Worm (Caenorhabditis elegans) whole organism, L4 larva: ENCODE measurements around the gene B0334.20.

Experiments used
- F49E8.2 ChIP-seq: sonication (generic microtip); optimal IDR thresholded peaks from 2 replicates; lab custom pipeline; 2016; ENCODE audit warnings: missing compliant biosample characterization, mild to moderate bottlenecking, missing genetic modification characterization, borderline replicate concordance
- Y48G9A.11 ChIP-seq: fragments of 200-800 bp; sonication (Bioruptor generic); IDR thresholded peaks from 2 replicates; pipeline ENCODE4 v1.3.6; 2022; ENCODE audit warnings: missing genetic modification reagents, missing genetic modification characterization, missing compliant biosample characterization
- Y5F2A.4 ChIP-seq: fragments of 200-800 bp; sonication (Bioruptor generic); optimal IDR thresholded peaks from 2 replicates; lab custom pipeline; 2018; ENCODE audit warnings: mild to moderate bottlenecking, missing genetic modification characterization, missing compliant biosample characterization
- Y75B8A.6 ChIP-seq: fragments of 200-800 bp; sonication (Bioruptor generic); IDR thresholded peaks from 2 replicates; pipeline ENCODE4 v1.3.6; 2022; ENCODE audit warnings: missing genetic modification reagents, missing genetic modification characterization, missing compliant biosample characterization
- ZK337.2 ChIP-seq: fragments of 200-800 bp; sonication (Bioruptor generic); IDR thresholded peaks from 2 replicates; pipeline ENCODE4 v1.3.6; 2022; ENCODE audit warnings: missing genetic modification reagents, missing genetic modification characterization, missing compliant biosample characterization
- aha-1 ChIP-seq: fragments of 150-350 bp; peaks from one replicate; lab custom pipeline; 2014; ENCODE audit warnings: missing biosample characterization, missing genetic modification characterization
- arid-1 ChIP-seq: fragments of 200-800 bp; sonication (Bioruptor generic); conservative IDR thresholded peaks from 2 replicates; pipeline ENCODE4 v1.3.6; 2022; ENCODE audit warnings: missing genetic modification reagents, missing genetic modification characterization, missing compliant biosample characterization
- ceh-32 ChIP-seq: sonication (generic microtip); optimal IDR thresholded peaks from 2 replicates; lab custom pipeline; 2016; ENCODE audit warnings: mild to moderate bottlenecking, missing genetic modification characterization, missing compliant biosample characterization; ENCODE audit not compliant: poor library complexity
- daf-12 ChIP-seq: fragments of 150-350 bp; optimal IDR thresholded peaks from 2 replicates; lab custom pipeline; 2014; ENCODE audit warnings: missing biosample characterization, missing genetic modification reagents, missing genetic modification characterization
- daf-8 ChIP-seq: fragments of 200-800 bp; sonication (Bioruptor generic); IDR thresholded peaks from 2 replicates; pipeline ENCODE4 v1.3.6; 2022; ENCODE audit warnings: missing genetic modification characterization, missing compliant biosample characterization
- dmd-6 ChIP-seq: fragments of 200-800 bp; sonication (Bioruptor generic); IDR thresholded peaks from 2 replicates; pipeline ENCODE4 v1.3.6; 2022; ENCODE audit warnings: missing genetic modification reagents, missing genetic modification characterization, missing compliant biosample characterization
- dmd-8 ChIP-seq: fragments of 200-800 bp; sonication (Bioruptor generic); IDR thresholded peaks from 2 replicates; pipeline ENCODE4 v1.3.6; 2022; ENCODE audit warnings: missing genetic modification characterization, missing compliant biosample characterization
- fos-1 ChIP-seq: fragments of 150-350 bp; optimal IDR thresholded peaks from 2 replicates; lab custom pipeline; 2014; ENCODE audit warnings: missing biosample characterization, missing genetic modification characterization
- hif-1 ChIP-seq, 2 experiments: sonication (generic microtip); optimal IDR thresholded peaks; 2 replicates each; lab custom pipeline; 2016 to 2017; ENCODE audit warnings: missing compliant biosample characterization in 2 of 2, missing genetic modification characterization in 2 of 2, missing genetic modification reagents in 2 of 2, missing genotype in 2 of 2, mild to moderate bottlenecking in 1 of 2
- hlh-11 ChIP-seq: fragments of 200-800 bp; sonication (Bioruptor generic); optimal IDR thresholded peaks from 2 replicates; lab custom pipeline; 2018; ENCODE audit warnings: mild to moderate bottlenecking, missing genetic modification characterization, missing compliant biosample characterization
- lim-7 ChIP-seq: fragments of 200-800 bp; sonication (Bioruptor generic); IDR thresholded peaks from 2 replicates; pipeline ENCODE4 v1.3.6; 2022; ENCODE audit warnings: missing genetic modification characterization, missing compliant biosample characterization
- lin-13 ChIP-seq: fragments of 150-350 bp; optimal IDR thresholded peaks from 2 replicates; lab custom pipeline; 2014; ENCODE audit warnings: missing biosample characterization, missing genetic modification reagents, missing genetic modification characterization
- lir-3 ChIP-seq: sonication (generic microtip); optimal IDR thresholded peaks from 2 replicates; lab custom pipeline; 2016; ENCODE audit warnings: mild to moderate bottlenecking, missing genetic modification characterization, missing compliant biosample characterization
- lsy-2 ChIP-seq, 2 experiments: fragments of 150-350 bp in 1 of 2; sonication (generic microtip) in 1 of 2; optimal IDR thresholded peaks; 2 replicates each; lab custom pipeline; 2014 to 2017; ENCODE audit warnings: missing biosample characterization in 2 of 2, missing genetic modification characterization in 2 of 2
- madf-9 ChIP-seq: fragments of 200-800 bp; sonication (Bioruptor generic); conservative IDR thresholded peaks from 2 replicates; pipeline ENCODE4 v1.3.6; 2022; ENCODE audit warnings: missing genetic modification reagents, missing genetic modification characterization, missing compliant biosample characterization
- mdt-29 ChIP-seq: fragments of 200-800 bp; sonication (Bioruptor generic); IDR thresholded peaks from 2 replicates; pipeline ENCODE4 v1.3.6; 2022; ENCODE audit warnings: missing genetic modification reagents, missing genetic modification characterization, missing compliant biosample characterization
- mes-2 ChIP-seq: sonication (generic microtip); optimal IDR thresholded peaks from 2 replicates; lab custom pipeline; 2016; ENCODE audit warnings: missing genotype, mild to moderate bottlenecking, missing genetic modification characterization, missing compliant biosample characterization; ENCODE audit not compliant: poor library complexity, severe bottlenecking
- mxl-2 ChIP-seq: fragments of 200-800 bp; sonication (Bioruptor generic); conservative IDR thresholded peaks from 2 replicates; pipeline ENCODE4 v1.3.6; 2022; ENCODE audit warnings: missing genetic modification reagents, missing genetic modification characterization, missing compliant biosample characterization
- mxl-3 ChIP-seq: fragments of 200-800 bp; sonication (Bioruptor generic); optimal IDR thresholded peaks from 2 replicates; lab custom pipeline; 2018; ENCODE audit warnings: mild to moderate bottlenecking, missing genetic modification characterization, missing compliant biosample characterization
- nhr-102 ChIP-seq: sonication (generic microtip); optimal IDR thresholded peaks from 2 replicates; lab custom pipeline; 2016; ENCODE audit warnings: mild to moderate bottlenecking, missing genetic modification characterization, moderate library complexity, missing compliant biosample characterization
- nhr-111 ChIP-seq: fragments of 200-800 bp; sonication (Bioruptor generic); optimal IDR thresholded peaks from 2 replicates; lab custom pipeline; 2018; ENCODE audit warnings: mild to moderate bottlenecking, missing genetic modification characterization, missing compliant biosample characterization
- nhr-25 ChIP-seq: sonication (generic microtip); optimal IDR thresholded peaks from 2 replicates; lab custom pipeline; 2017; ENCODE audit warnings: missing genetic modification characterization, mild to moderate bottlenecking, missing compliant biosample characterization, antibody characterized with exemption, moderate library complexity, borderline replicate concordance; ENCODE audit not compliant: insufficient read depth
- nhr-42 ChIP-seq: fragments of 200-800 bp; sonication (Bioruptor generic); IDR thresholded peaks from 2 replicates; pipeline ENCODE4 v1.3.6; 2022; ENCODE audit warnings: missing genetic modification characterization, missing compliant biosample characterization
- nhr-48 ChIP-seq: sonication (generic microtip); optimal IDR thresholded peaks from 2 replicates; lab custom pipeline; 2016; ENCODE audit warnings: mild to moderate bottlenecking, missing genetic modification characterization, missing compliant biosample characterization
- nhr-76 ChIP-seq: fragments of 150-350 bp; optimal IDR thresholded peaks from 2 replicates; lab custom pipeline; 2014; ENCODE audit warnings: missing biosample characterization, missing genetic modification characterization
- nhr-77 ChIP-seq: fragments of 150-350 bp; optimal IDR thresholded peaks from 2 replicates; lab custom pipeline; 2014; ENCODE audit warnings: missing biosample characterization, missing genetic modification characterization
- pqm-1 ChIP-seq: sonication (generic microtip); optimal IDR thresholded peaks from 2 replicates; lab custom pipeline; 2017; ENCODE audit warnings: missing biosample characterization, missing genetic modification characterization
- saeg-2 ChIP-seq: fragments of 200-800 bp; sonication (Bioruptor generic); IDR thresholded peaks from 2 replicates; pipeline ENCODE4 v1.3.6; 2022; ENCODE audit warnings: missing genetic modification reagents, missing genetic modification characterization, missing compliant biosample characterization
- snpc-4 ChIP-seq: fragments of 150-350 bp; optimal IDR thresholded peaks from 2 replicates; lab custom pipeline; 2014; ENCODE audit warnings: missing biosample characterization, missing genetic modification characterization
- tag-97 ChIP-seq: fragments of 200-800 bp; sonication (Bioruptor generic); IDR thresholded peaks from 2 replicates; pipeline ENCODE4 v1.3.6; 2022; ENCODE audit warnings: missing genetic modification characterization, missing compliant biosample characterization
- unc-62 ChIP-seq, 3 experiments: fragments of 150-350 bp in 1 of 3; sonication (generic microtip); optimal IDR thresholded peaks in 2 of 3; peaks in 1 of 3; 1 replicate in 1 of 3; 2 replicates in 2 of 3; lab custom pipeline; 2014 to 2017; ENCODE audit warnings: missing biosample characterization in 3 of 3, missing genetic modification characterization in 3 of 3, missing genetic modification reagents in 3 of 3, missing genotype in 1 of 3
- vab-7 ChIP-seq: fragments of 200-800 bp; sonication (Bioruptor generic); IDR thresholded peaks from 2 replicates; pipeline ENCODE4 v1.3.6; 2022; ENCODE audit warnings: missing genetic modification reagents, missing genetic modification characterization, missing compliant biosample characterization
- zip-2 ChIP-seq: fragments of 150-350 bp; optimal IDR thresholded peaks from 2 replicates; lab custom pipeline; 2014; ENCODE audit warnings: missing biosample characterization, missing genetic modification characterization
- ztf-7 ChIP-seq: fragments of 150-350 bp; optimal IDR thresholded peaks from 2 replicates; lab custom pipeline; 2014; ENCODE audit warnings: missing biosample characterization, missing genetic modification characterization

B0334.20 gene

ce11 chrII:11521300-11521699, 21.0 kb upstream of the B0334.20 start, which contains the start of gene Y62F5A.10:
TSS of gene Y62F5A.10 (plus strand) at chrII:11521600.
- TF ChIP-seq nhr-48 (tag; lab: Kevin White, UChicago) (no peak), pqm-1 (tag; lab: Kevin White, UChicago) (no peak), nhr-77 (no peak), nhr-102 (tag; lab: Kevin White, UChicago) (no peak), ztf-7 (tag; lab: Kevin White, UChicago) (no peak)

- TF ChIP-seq daf-8 (GFP tag; lab: Robert Waterston, UW) (no peak), nhr-25 (tag; lab: Kevin White, UChicago) (no peak), hlh-11 (no peak), nhr-42 (GFP tag; lab: Robert Waterston, UW) (no peak), Y48G9A.11 (GFP tag; lab: Robert Waterston, UW) (no peak), nhr-77 (no peak), Y5F2A.4 (no peak), lir-3 (no peak), nhr-76 (tag; lab: Kevin White, UChicago) (no peak), daf-12 (tag; lab: Kevin White, UChicago) (no peak), zip-2 (tag; lab: Kevin White, UChicago) (no peak), mdt-29 (GFP tag; lab: Robert Waterston, UW) (no peak), dmd-6 (GFP tag; lab: Robert Waterston, UW) (no peak), mxl-2 (GFP tag; lab: Robert Waterston, UW) (no peak), F49E8.2 (tag; lab: Kevin White, UChicago) (no peak)
These were observed 17.9 kb upstream of the B0334.20 start, which contains the start of gene B0334.10 for ce11 chrII:11518184-11518583. TSS of gene B0334.10 (plus strand) at chrII:11518484.

- no peak for TF ChIP-seq tag-97 (GFP tag; lab: Robert Waterston, UW)
- no peak for TF ChIP-seq madf-9 (GFP tag; lab: Robert Waterston, UW)
- TF ChIP-seq daf-12 (tag; lab: Kevin White, UChicago) = no peak
- no peak for TF ChIP-seq dmd-6 (GFP tag; lab: Robert Waterston, UW)
- no peak for TF ChIP-seq Y75B8A.6 (GFP tag; lab: Robert Waterston, UW)
- no peak for TF ChIP-seq mxl-3 (GFP tag; lab: Kevin White, UChicago)
- TF ChIP-seq saeg-2 (GFP tag; lab: Robert Waterston, UW) = no peak
- no peak for TF ChIP-seq lin-13
- TF ChIP-seq lim-7 (GFP tag; lab: Robert Waterston, UW) = no peak
- no peak for TF ChIP-seq nhr-76 (tag; lab: Kevin White, UChicago)
- TF ChIP-seq vab-7 (GFP tag; lab: Robert Waterston, UW) = no peak
- no peak for TF ChIP-seq nhr-111 (GFP tag; lab: Kevin White, UChicago)
- no peak for TF ChIP-seq fos-1
- TF ChIP-seq ceh-32 = no peak
- no peak for TF ChIP-seq dmd-8 (GFP tag; lab: Robert Waterston, UW)
- no peak for TF ChIP-seq arid-1 (GFP tag; lab: Robert Waterston, UW)
- TF ChIP-seq hif-1 (tag; optimal IDR thresholded peaks at IDR 0.05; lab: Kevin White, UChicago) = no peak
- no peak for TF ChIP-seq mes-2 (tag; lab: Kevin White, UChicago)
- no peak for TF ChIP-seq snpc-4 (tag; lab: Kevin White, UChicago)
- no peak for TF ChIP-seq Y5F2A.4
- TF ChIP-seq, all 104 proteins: peak for 0
These were observed 14.5 kb upstream of the B0334.20 start, which contains the start of gene srh-44 for ce11 chrII:11514775-11515174. TSS of gene srh-44 (plus strand) at chrII:11515075.

- no peak for TF ChIP-seq lsy-2 (tag; optimal IDR thresholded peaks at IDR 0.05; lab: Kevin White, UChicago)
- TF ChIP-seq aha-1 (tag; lab: Kevin White, UChicago) = peak; percentile 59
- TF ChIP-seq unc-62 (GFP tag; optimal IDR thresholded peaks at IDR 0.05 in 1 of 2; lab: Kevin White, UChicago) = peak in 1 of 2 experiments; percentile 74
- no peak for TF ChIP-seq unc-62 (tag; optimal IDR thresholded peaks at IDR 0.05; lab: Kevin White, UChicago)
- no peak for TF ChIP-seq ZK337.2
These were observed 12.7 kb upstream of the B0334.20 start for ce11 chrII:11512921-11513320.
